Worm (Caenorhabditis elegans) whole organism, L4/young adult: ENCODE measurements around the gene ins-4.

ENCODE experiments used
- W03F9.2 ChIP-seq: fragments of 150-350 bp; optimal IDR thresholded peaks from 2 replicates; lab custom pipeline; 2014; ENCODE audit warnings: missing biosample characterization, missing genetic modification characterization
- dao-5 ChIP-seq: sonication (generic microtip); optimal IDR thresholded peaks from 2 replicates; lab custom pipeline; 2016; ENCODE audit warnings: missing genotype, missing genetic modification characterization, moderate library complexity, missing compliant biosample characterization

- TF ChIP-seq dao-5 (no peak), W03F9.2 (tag; lab: Kevin White, UChicago) (no peak)
Measured at ce11 chrII:6026646-6027045, 30.5 kb downstream of the ins-4 start.
